Worm (Caenorhabditis elegans): Measurements from ENCODE around the gene sre-42.

ce11 chrII:12343710-12344109 lies 43.0 kb downstream of the sre-42 start:
- TF ChIP-seq mbf-1 (tag; optimal IDR thresholded peaks at IDR 0.05) = no peak
- TF ChIP-seq nhr-77 (tag; optimal IDR thresholded peaks at IDR 0.05) = no peak
- no peak for TF ChIP-seq dmd-4 (tag; optimal IDR thresholded peaks at IDR 0.05)
- no peak for TF ChIP-seq snpc-4 (tag; optimal IDR thresholded peaks at IDR 0.05)
- TF ChIP-seq fos-1 (tag; optimal IDR thresholded peaks at IDR 0.05) = no peak
